Fruit fly (Drosophila melanogaster) S2 (cell line): ENCODE measurements around the gene CG15576.

ENCODE experiments used
- CG8478 ChIP-seq: fragments of >200 bp; optimal IDR thresholded peaks from 2 replicates; lab custom pipeline; 2018
- CTCF ChIP-seq, 2 experiments: fragments of >200 bp; optimal IDR thresholded peaks; 2 replicates each; lab custom pipeline; 2018

The CG15576 gene

dm6 chrX:4252690-4253089, at the start of gene CG15576:
CG15576 (minus strand) TSS chrX:4252790.
- TF ChIP-seq CG8478 (lab: Kevin White, UChicago) = no peak

dm6 chrX:4302246-4302645, 49.7 kb upstream of the CG15576 start, which contains the start of gene CG12692:
CG12692 (minus strand) TSS chrX:4302346.
- TF ChIP-seq CG8478 (lab: Kevin White, UChicago) = no peak
- TF ChIP-seq CTCF (optimal IDR thresholded peaks at IDR 0.05; lab: Kevin White, UChicago) = no peak

- no peak for TF ChIP-seq CG8478 (lab: Kevin White, UChicago)
- TF ChIP-seq CTCF (optimal IDR thresholded peaks at IDR 0.05; lab: Kevin White, UChicago) = peak; percentile 81 to 82
These were observed 40.8 kb upstream of the CG15576 start for dm6 chrX:4293418-4293817.

dm6 chrX:4280769-4281168, 28.2 kb upstream of the CG15576 start:
- TF ChIP-seq CTCF (optimal IDR thresholded peaks at IDR 0.05; lab: Kevin White, UChicago) (no peak), CG8478 (lab: Kevin White, UChicago) (no peak)

dm6 chrX:4277861-4278260, 25.3 kb upstream of the CG15576 start, which contains the start of gene CG15578:
CG15578 (minus strand) TSS chrX:4277961.
- no peak for TF ChIP-seq CG8478 (lab: Kevin White, UChicago)
- no peak for TF ChIP-seq CTCF (optimal IDR thresholded peaks at IDR 0.05; lab: Kevin White, UChicago)

dm6 chrX:4276900-4277299, 24.3 kb upstream of the CG15576 start, which contains the start of gene CG15577:
CG15577 (minus strand) TSS chrX:4277000.
- TF ChIP-seq CTCF (optimal IDR thresholded peaks at IDR 0.05; lab: Kevin White, UChicago) (no peak), CG8478 (lab: Kevin White, UChicago) (no peak)

- TF ChIP-seq CTCF (optimal IDR thresholded peaks at IDR 0.05; lab: Kevin White, UChicago) (no peak), CG8478 (lab: Kevin White, UChicago) (no peak)
These were observed 20.9 kb upstream of the CG15576 start for dm6 chrX:4273499-4273898.

dm6 chrX:4268401-4268800, 15.8 kb upstream of the CG15576 start, which contains the start of gene CG15572:
CG15572 (plus strand) TSS chrX:4268701.
- TF ChIP-seq CG8478 (lab: Kevin White, UChicago) = no peak
- TF ChIP-seq CTCF (optimal IDR thresholded peaks at IDR 0.05; lab: Kevin White, UChicago) = no peak

- TF ChIP-seq CG8478 (lab: Kevin White, UChicago) (no peak), CTCF (optimal IDR thresholded peaks at IDR 0.05; lab: Kevin White, UChicago) (no peak)
These were observed 13.2 kb upstream of the CG15576 start, which contains the start of gene CG12691 for dm6 chrX:4265797-4266196. CG12691 (plus strand) TSS chrX:4266097.

- TF ChIP-seq CTCF (optimal IDR thresholded peaks at IDR 0.05; lab: Kevin White, UChicago) (no peak), CG8478 (lab: Kevin White, UChicago) (no peak)
These were observed 12.7 kb upstream of the CG15576 start for dm6 chrX:4265327-4265726.

dm6 chrX:4264319-4264718, 11.7 kb upstream of the CG15576 start:
- TF ChIP-seq CG8478 (lab: Kevin White, UChicago) (no peak), CTCF (optimal IDR thresholded peaks at IDR 0.05; lab: Kevin White, UChicago) (no peak)

dm6 chrX:4262661-4263060, 10.1 kb upstream of the CG15576 start:
- no peak for TF ChIP-seq CG8478 (lab: Kevin White, UChicago)
- no peak for TF ChIP-seq CTCF (optimal IDR thresholded peaks at IDR 0.05; lab: Kevin White, UChicago)

dm6 chrX:4248077-4248476, 4.5 kb downstream of the CG15576 start, which contains the start of gene CG43135:
CG43135 (plus strand) TSS chrX:4248377.
- TF ChIP-seq CG8478 (lab: Kevin White, UChicago) (no peak), CTCF (optimal IDR thresholded peaks at IDR 0.05; lab: Kevin White, UChicago) (no peak)

- no peak for TF ChIP-seq CG8478 (lab: Kevin White, UChicago)
- TF ChIP-seq CTCF (optimal IDR thresholded peaks at IDR 0.05; lab: Kevin White, UChicago) = no peak
These were observed 5.6 kb downstream of the CG15576 start, which contains the start of gene CG43134 for dm6 chrX:4247013-4247412. CG43134 (plus strand) TSS chrX:4247313.

- no peak for TF ChIP-seq CTCF (optimal IDR thresholded peaks at IDR 0.05; lab: Kevin White, UChicago)
These were observed 6.6 kb downstream of the CG15576 start, which contains the start of gene Muc4B for dm6 chrX:4246039-4246438. Muc4B (minus strand) TSS chrX:4246139.

- TF ChIP-seq CTCF (optimal IDR thresholded peaks at IDR 0.05; lab: Kevin White, UChicago) (no peak), CG8478 (lab: Kevin White, UChicago) (no peak)
These were observed 9.9 kb downstream of the CG15576 start, which contains the start of gene Femcoat for dm6 chrX:4242726-4243125. Femcoat (minus strand) TSS chrX:4242826.
